Worm (Caenorhabditis elegans) whole organism, L2 larva: ENCODE results near the gene ugt-35.

Experiments
- F13H6.1 ChIP-seq: sonication (generic microtip); optimal IDR thresholded peaks from 2 replicates; lab custom pipeline; 2016; ENCODE audit warnings: missing genetic modification characterization, missing compliant biosample characterization
- ama-1 ChIP-seq: fragments of 150-350 bp; optimal IDR thresholded peaks from 2 replicates; lab custom pipeline; 2018; ENCODE audit warnings: inconsistent platforms
- elt-1 ChIP-seq: fragments of 150-350 bp; optimal IDR thresholded peaks from 2 replicates; lab custom pipeline; 2014; ENCODE audit warnings: missing biosample characterization, missing genetic modification characterization
- lin-13 ChIP-seq: fragments of 150-350 bp; optimal IDR thresholded peaks from 2 replicates; lab custom pipeline; 2014; ENCODE audit warnings: missing biosample characterization, missing genetic modification reagents, missing genetic modification characterization
- mdl-1 ChIP-seq, 2 experiments: fragments of 150-350 bp in 1 of 2; sonication (generic microtip) in 1 of 2; optimal IDR thresholded peaks; 2 replicates each; lab custom pipeline; 2017; ENCODE audit warnings: missing biosample characterization in 2 of 2, missing genetic modification characterization in 2 of 2
- nhr-12 ChIP-seq: fragments of 150-350 bp; optimal IDR thresholded peaks from 2 replicates; lab custom pipeline; 2014; ENCODE audit warnings: missing biosample characterization, missing genetic modification characterization
- nhr-6 ChIP-seq: fragments of 150-350 bp; optimal IDR thresholded peaks from 2 replicates; lab custom pipeline; 2014; ENCODE audit warnings: missing biosample characterization, missing genetic modification characterization
- sem-4 ChIP-seq: fragments of 150-350 bp; optimal IDR thresholded peaks from 2 replicates; lab custom pipeline; 2014; ENCODE audit warnings: missing biosample characterization, missing genetic modification reagents, missing genetic modification characterization
- skn-1 ChIP-seq: sonication (generic microtip); optimal IDR thresholded peaks from 2 replicates; lab custom pipeline; 2017; ENCODE audit warnings: missing biosample characterization, missing genetic modification characterization
- unc-39 ChIP-seq: fragments of 150-350 bp; optimal IDR thresholded peaks from 2 replicates; lab custom pipeline; 2014; ENCODE audit warnings: missing biosample characterization, missing genetic modification characterization
- unc-62 ChIP-seq: fragments of 150-350 bp; optimal IDR thresholded peaks from 2 replicates; lab custom pipeline; 2014; ENCODE audit warnings: missing biosample characterization, missing genetic modification reagents, missing genetic modification characterization
- zag-1 ChIP-seq: fragments of 150-350 bp; optimal IDR thresholded peaks from 2 replicates; lab custom pipeline; 2014; ENCODE audit warnings: missing biosample characterization, missing genetic modification characterization

ce11 chrV:10657959-10658358 is 3.9 kb upstream of the ugt-35 start, which contains the start of gene tut-2:
- TF ChIP-seq unc-62: no peak
- TF ChIP-seq sem-4 (tag; lab: Kevin White, UChicago): no peak
- TF ChIP-seq nhr-12: no peak
- no peak for TF ChIP-seq nhr-6 (tag; lab: Kevin White, UChicago)
- no peak for TF ChIP-seq unc-39 (tag; lab: Kevin White, UChicago)
- TF ChIP-seq lin-13: no peak
- no peak for TF ChIP-seq zag-1
- no peak for TF ChIP-seq ama-1 (lab: Kevin White, UChicago)
- TF ChIP-seq F13H6.1 (tag; lab: Kevin White, UChicago): no peak
- no peak for TF ChIP-seq elt-1 (tag; lab: Kevin White, UChicago)
- TF ChIP-seq skn-1: no peak
- no peak for TF ChIP-seq mdl-1 (tag; optimal IDR thresholded peaks at IDR 0.05; lab: Kevin White, UChicago)
